Fruit fly (Drosophila melanogaster): ENCODE measurements around the gene RhoGAP102A.

DNA sequence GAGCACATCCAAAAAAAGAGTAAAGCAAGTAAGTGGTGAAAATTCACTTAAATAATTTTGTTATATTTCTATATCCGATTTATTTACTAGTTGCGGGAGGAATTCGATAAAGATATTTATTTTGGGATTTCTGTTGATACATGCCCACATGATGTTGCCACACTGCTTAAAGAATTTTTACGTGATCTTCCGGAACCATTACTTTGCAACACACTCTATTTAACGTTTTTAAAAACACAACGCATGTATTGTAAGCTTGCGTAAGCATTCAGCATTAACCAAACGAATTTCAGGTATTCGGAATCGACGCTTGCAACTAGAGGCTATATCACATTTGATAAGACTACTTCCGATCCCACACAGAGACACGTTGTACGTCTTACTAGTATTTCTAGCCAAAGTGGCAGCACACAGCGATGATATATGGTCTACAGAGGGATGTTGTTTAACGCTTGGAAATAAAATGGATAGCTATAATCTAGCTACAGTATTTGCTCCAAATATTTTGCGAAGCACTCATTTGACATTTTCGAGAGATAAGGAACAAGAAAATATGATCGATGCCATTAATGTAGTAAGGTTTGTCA is 6.8 kb downstream of the RhoGAP102A start:
- no peak for TF ChIP-seq ttk (optimal IDR thresholded peaks at IDR 0.05)
- TF ChIP-seq psq (optimal IDR thresholded peaks at IDR 0.05), result no peak
- no peak for TF ChIP-seq Myc (optimal IDR thresholded peaks at IDR 0.05)
- TF ChIP-seq Sin3A (optimal IDR thresholded peaks at IDR 0.05), result no peak
- TF ChIP-seq h (optimal IDR thresholded peaks at IDR 0.05), result no peak
- TF ChIP-seq insv (optimal IDR thresholded peaks at IDR 0.05), result no peak
